Fruit fly (Drosophila melanogaster): ENCODE results near the gene CG7988.

CG7988 gene

dm6 chr3R:18198518-18199118, 21.7 kb upstream of the CG7988 start (continued):
- TF ChIP-seq lola (GFP tag; optimal IDR thresholded peaks at IDR 0.05) (peak in 1 of 3 experiments; percentile 19), sc (optimal IDR thresholded peaks at IDR 0.05) (no peak), sc (GFP tag; optimal IDR thresholded peaks at IDR 0.05) (no peak), Dfd (GFP tag; optimal IDR thresholded peaks at IDR 0.05) (no peak), lov (optimal IDR thresholded peaks at IDR 0.05) (no peak), lov (GFP tag; IDR thresholded peaks at IDR 0.05) (no peak), sob (GFP tag; IDR thresholded peaks at IDR 0.05) (no peak), NfI (GFP tag; optimal IDR thresholded peaks at IDR 0.05) (peak; percentile 28), CG6689 (GFP tag; IDR thresholded peaks at IDR 0.05) (no peak), Side (GFP tag; optimal IDR thresholded peaks at IDR 0.05) (peak; percentile 22), toy (GFP tag; IDR thresholded peaks at IDR 0.05) (no peak), CG12104 (GFP tag; optimal IDR thresholded peaks at IDR 0.05) (peak; percentile 22), CG8281 (tag; optimal IDR thresholded peaks at IDR 0.05) (no peak), CG10366 (GFP tag; IDR thresholded peaks at IDR 0.05) (no peak), ssp (GFP tag; IDR thresholded peaks at IDR 0.05) (no peak), Stat92E (GFP tag; optimal IDR thresholded peaks at IDR 0.05) (peak in 1 of 3 experiments; percentile 13), CG10959 (GFP tag; IDR thresholded peaks at IDR 0.05) (no peak), CG31224 (GFP tag; IDR thresholded peaks at IDR 0.05) (no peak), cato (GFP tag; optimal IDR thresholded peaks at IDR 0.05; ENCODE audit: borderline replicate concordance) (no peak), Hr3 (GFP tag; optimal IDR thresholded peaks at IDR 0.05) (no peak), Doc3 (GFP tag; IDR thresholded peaks at IDR 0.05; ENCODE audit: partially characterized antibody) (no peak), pho (GFP tag; optimal IDR thresholded peaks at IDR 0.05) (peak; percentile 37), hkb (optimal IDR thresholded peaks at IDR 0.05) (no peak), hkb (GFP tag; IDR thresholded peaks at IDR 0.05) (no peak), Mad (GFP tag; optimal IDR thresholded peaks at IDR 0.05) (peak; percentile 23), sug (tag; optimal IDR thresholded peaks at IDR 0.05) (no peak), CG15514 (GFP tag; optimal IDR thresholded peaks at IDR 0.05) (peak; percentile 25), prd (optimal IDR thresholded peaks at IDR 0.05) (no peak), prd (GFP tag; IDR thresholded peaks at IDR 0.05) (no peak), CG8478 (optimal IDR thresholded peaks at IDR 0.05) (no peak), eve (GFP tag; optimal IDR thresholded peaks at IDR 0.05) (no peak), E2f1 (GFP tag; IDR thresholded peaks at IDR 0.05) (no peak), CG9932 (GFP tag; IDR thresholded peaks at IDR 0.05) (no peak), CG12155 (GFP tag; optimal IDR thresholded peaks at IDR 0.05) (peak; percentile 18), unpg (GFP tag; optimal IDR thresholded peaks at IDR 0.05) (peak; percentile 11), Adf1 (GFP tag; IDR thresholded peaks at IDR 0.05) (no peak), CG30431 (GFP tag; optimal IDR thresholded peaks at IDR 0.05) (no peak), lbe (GFP tag; optimal IDR thresholded peaks at IDR 0.05) (peak; percentile 73), D19B (GFP tag; optimal IDR thresholded peaks at IDR 0.05) (no peak), Dip3 (GFP tag; optimal IDR thresholded peaks at IDR 0.05) (no peak), CG17385 (GFP tag; optimal IDR thresholded peaks at IDR 0.05) (no peak), CG10274 (GFP tag; optimal IDR thresholded peaks at IDR 0.05) (no peak), GATAe (GFP tag; conservative IDR thresholded peaks at IDR 0.05) (no peak), sima (GFP tag; optimal IDR thresholded peaks at IDR 0.05) (peak; percentile 16), CG4328 (GFP tag; optimal IDR thresholded peaks at IDR 0.05) (peak; percentile 57), BEAF-32 (GFP tag; optimal IDR thresholded peaks at IDR 0.05) (no peak), her (GFP tag; optimal IDR thresholded peaks at IDR 0.05) (peak; percentile 18), CG2678 (tag; optimal IDR thresholded peaks at IDR 0.05) (peak; percentile 47), Gsc (GFP tag; IDR thresholded peaks at IDR 0.05) (no peak), CG14441 (GFP tag; IDR thresholded peaks at IDR 0.05) (no peak), CG13424 (tag; optimal IDR thresholded peaks at IDR 0.05) (peak; percentile 48), dimm (GFP tag; IDR thresholded peaks at IDR 0.05) (no peak)

Measured in whole organism, embryonic.